Fruit fly (Drosophila melanogaster) whole organism, embryonic: Measurements from ENCODE around the gene CG15155.

Experiments
- ATbp ChIP-seq: fragments of 200-800 bp; sonication (Bioruptor generic); optimal IDR thresholded peaks from 2 replicates; lab custom pipeline; 2017; ENCODE audit warnings: missing biosample characterization, mild to moderate bottlenecking, missing genetic modification characterization, missing genetic modification reagents
- Aef1 ChIP-seq: fragments of 200-800 bp; sonication (Bioruptor generic); IDR thresholded peaks from 3 replicates; pipeline ENCODE4 v1.3.6; 2022; ENCODE audit warnings: missing biosample characterization, missing genetic modification characterization
- BtbVII ChIP-seq: fragments of 200-800 bp; sonication (Bioruptor generic); optimal IDR thresholded peaks from 3 replicates; lab custom pipeline; 2017; ENCODE audit warnings: missing biosample characterization, mild to moderate bottlenecking, missing genetic modification characterization
- CG10209 ChIP-seq: fragments of 200-800 bp; sonication (Bioruptor generic); optimal IDR thresholded peaks from 3 replicates; lab custom pipeline; 2017; ENCODE audit warnings: missing biosample characterization, mild to moderate bottlenecking, missing genetic modification characterization, missing genetic modification reagents
- CG11696 ChIP-seq: fragments of 200-800 bp; sonication (Bioruptor generic); IDR thresholded peaks from 2 replicates; pipeline ENCODE4 v1.3.6; 2022; ENCODE audit warnings: missing biosample characterization, missing genetic modification characterization
- CG11723 ChIP-seq: fragments of 200-800 bp; sonication (Bioruptor generic); optimal IDR thresholded peaks from 2 replicates; lab custom pipeline; 2017; ENCODE audit warnings: missing biosample characterization, mild to moderate bottlenecking, missing genetic modification characterization
- CG13424 ChIP-seq: fragments of 200-800 bp; sonication (Bioruptor generic); optimal IDR thresholded peaks from 2 replicates; lab custom pipeline; 2019; ENCODE audit warnings: missing biosample characterization, mild to moderate bottlenecking, missing genetic modification characterization, moderate library complexity
- CG14860 ChIP-seq: fragments of 200-800 bp; sonication (Bioruptor generic); IDR thresholded peaks from 3 replicates; pipeline ENCODE4 v1.3.6; 2022; ENCODE audit warnings: missing biosample characterization, missing genetic modification characterization; ENCODE audit not compliant: partially characterized antibody
- CG14965 ChIP-seq: fragments of 200-800 bp; sonication (Bioruptor generic); optimal IDR thresholded peaks from 2 replicates; lab custom pipeline; 2016; ENCODE audit warnings: missing biosample characterization, missing genetic modification characterization, borderline replicate concordance
- CG1603 ChIP-seq: fragments of 200-800 bp; sonication (Bioruptor generic); optimal IDR thresholded peaks from 2 replicates; lab custom pipeline; 2019; ENCODE audit warnings: missing biosample characterization, mild to moderate bottlenecking, missing genetic modification characterization, moderate library complexity
- CG16815 ChIP-seq: fragments of 200-800 bp; sonication (Bioruptor generic); optimal IDR thresholded peaks from 3 replicates; lab custom pipeline; 2017; ENCODE audit warnings: missing biosample characterization, mild to moderate bottlenecking, missing genetic modification characterization
- CG17186 ChIP-seq: fragments of 200-800 bp; sonication (Bioruptor generic); optimal IDR thresholded peaks from 3 replicates; lab custom pipeline; 2017; ENCODE audit warnings: missing biosample characterization, missing genetic modification reagents, missing genetic modification characterization
- CG17385 ChIP-seq: fragments of 200-800 bp; sonication (Bioruptor generic); optimal IDR thresholded peaks from 3 replicates; lab custom pipeline; 2018; ENCODE audit warnings: missing biosample characterization, mild to moderate bottlenecking, missing genetic modification characterization
- CG17829 ChIP-seq: fragments of 200-800 bp; optimal IDR thresholded peaks from 2 replicates; lab custom pipeline; 2019; ENCODE audit warnings: missing biosample characterization, mild to moderate bottlenecking, missing genetic modification characterization, moderate library complexity
- CG2678 ChIP-seq: fragments of 200-800 bp; sonication (Bioruptor generic); optimal IDR thresholded peaks from 3 replicates; lab custom pipeline; 2019; ENCODE audit warnings: missing biosample characterization, mild to moderate bottlenecking, missing genetic modification characterization, moderate library complexity
- CG42726 ChIP-seq: fragments of 200-800 bp; sonication (Bioruptor generic); IDR thresholded peaks from 2 replicates; pipeline ENCODE4 v1.3.6; 2022; ENCODE audit warnings: missing biosample characterization, missing genetic modification characterization; ENCODE audit not compliant: partially characterized antibody
- CG4282 ChIP-seq: fragments of 200-800 bp; sonication (Bioruptor generic); optimal IDR thresholded peaks from 2 replicates; lab custom pipeline; 2016; ENCODE audit warnings: missing biosample characterization, missing genetic modification characterization
- CG4854 ChIP-seq: fragments of 200-800 bp; sonication (Bioruptor generic); optimal IDR thresholded peaks from 2 replicates; lab custom pipeline; 2016; ENCODE audit warnings: missing biosample characterization, missing genetic modification characterization, inconsistent platforms
- CG5245 ChIP-seq: fragments of 200-800 bp; sonication (Bioruptor generic); optimal IDR thresholded peaks from 3 replicates; lab custom pipeline; 2016; ENCODE audit warnings: missing biosample characterization, missing genetic modification characterization
- CG6254 ChIP-seq: fragments of 200-800 bp; sonication (Bioruptor generic); optimal IDR thresholded peaks from 3 replicates; lab custom pipeline; 2017; ENCODE audit warnings: mild to moderate bottlenecking, missing biosample characterization, missing genetic modification reagents, missing genetic modification characterization
- CG7786 ChIP-seq: fragments of 200-800 bp; sonication (Bioruptor generic); optimal IDR thresholded peaks from 2 replicates; lab custom pipeline; 2016; ENCODE audit warnings: missing biosample characterization, missing genetic modification characterization
- CG8388 ChIP-seq: fragments of 200-800 bp; sonication (Bioruptor generic); optimal IDR thresholded peaks from 2 replicates; lab custom pipeline; 2019; ENCODE audit warnings: missing biosample characterization, mild to moderate bottlenecking, missing genetic modification characterization, moderate library complexity
- CHES-1-like ChIP-seq: fragments of 200-800 bp; sonication (Bioruptor generic); optimal IDR thresholded peaks from 2 replicates; lab custom pipeline; 2016; ENCODE audit warnings: missing biosample characterization, missing genetic modification characterization
- D ChIP-seq, 2 experiments: fragments of 200-800 bp in 1 of 2; fragments of >200 bp in 1 of 2; sonication (Bioruptor generic) in 1 of 2; optimal IDR thresholded peaks; 2 replicates in 1 of 2; 3 replicates in 1 of 2; lab custom pipeline; 2017; ENCODE audit warnings: mild to moderate bottlenecking in 1 of 2, missing biosample characterization in 1 of 2, missing genetic modification characterization in 1 of 2, missing genetic modification reagents in 1 of 2
- D19A ChIP-seq: fragments of 200-800 bp; optimal IDR thresholded peaks from 3 replicates; lab custom pipeline; 2019; ENCODE audit warnings: missing biosample characterization, mild to moderate bottlenecking, missing genetic modification characterization, moderate library complexity
- Dad ChIP-seq: fragments of 200-800 bp; sonication (Bioruptor generic); optimal IDR thresholded peaks from 3 replicates; lab custom pipeline; 2016; ENCODE audit warnings: missing biosample characterization, missing genetic modification characterization
- Dip3 ChIP-seq: fragments of 200-800 bp; sonication (Bioruptor generic); optimal IDR thresholded peaks from 3 replicates; lab custom pipeline; 2016; ENCODE audit warnings: missing biosample characterization, missing genetic modification characterization
- Ets65A ChIP-seq: fragments of 200-800 bp; sonication (Bioruptor generic); peaks from one replicate; lab custom pipeline; 2016; ENCODE audit warnings: missing biosample characterization, missing genetic modification characterization
- H15 ChIP-seq: fragments of 200-800 bp; sonication (Bioruptor generic); IDR thresholded peaks from 3 replicates; pipeline ENCODE4 v1.3.6; 2022; ENCODE audit warnings: missing biosample characterization, missing genetic modification characterization
- HLH4C ChIP-seq: fragments of 200-800 bp; sonication (Bioruptor generic); IDR thresholded peaks from 3 replicates; pipeline ENCODE4 v1.3.6; 2022; ENCODE audit warnings: missing biosample characterization, missing genetic modification characterization; ENCODE audit not compliant: partially characterized antibody
- Hmr ChIP-seq: fragments of 200-800 bp; sonication (Bioruptor generic); optimal IDR thresholded peaks from 3 replicates; lab custom pipeline; 2017; ENCODE audit warnings: mild to moderate bottlenecking, missing biosample characterization, missing genetic modification reagents, missing genetic modification characterization
- Hr3 ChIP-seq: fragments of 200-800 bp; sonication (Bioruptor generic); optimal IDR thresholded peaks from 3 replicates; lab custom pipeline; 2016; ENCODE audit warnings: missing biosample characterization, missing genetic modification characterization
- Jarid2 ChIP-seq: fragments of 200-800 bp; sonication (Bioruptor generic); optimal IDR thresholded peaks from 3 replicates; lab custom pipeline; 2017; ENCODE audit warnings: mild to moderate bottlenecking, missing biosample characterization, missing genetic modification reagents, missing genetic modification characterization
- Myb ChIP-seq: fragments of 200-800 bp; sonication (Bioruptor generic); optimal IDR thresholded peaks from 2 replicates; lab custom pipeline; 2016; ENCODE audit warnings: missing biosample characterization, missing genetic modification characterization
- NK7.1 ChIP-seq: fragments of 200-800 bp; sonication (Bioruptor generic); optimal IDR thresholded peaks from 3 replicates; lab custom pipeline; 2016; ENCODE audit warnings: missing biosample characterization, missing genetic modification characterization
- Oli ChIP-seq: fragments of 200-800 bp; sonication (Bioruptor generic); optimal IDR thresholded peaks from 2 replicates; lab custom pipeline; 2018; ENCODE audit warnings: missing biosample characterization, mild to moderate bottlenecking, missing genetic modification characterization, moderate library complexity
- Spps ChIP-seq: fragments of 200-800 bp; sonication (Bioruptor generic); optimal IDR thresholded peaks from 2 replicates; lab custom pipeline; 2018; ENCODE audit warnings: missing biosample characterization, mild to moderate bottlenecking, missing genetic modification characterization
- Sry-δ ChIP-seq: fragments of 200-800 bp; sonication (Bioruptor generic); optimal IDR thresholded peaks from 2 replicates; lab custom pipeline; 2016; ENCODE audit warnings: missing biosample characterization, missing genetic modification characterization
- ab ChIP-seq: fragments of 200-800 bp; sonication (Bioruptor generic); optimal IDR thresholded peaks from 2 replicates; lab custom pipeline; 2016; ENCODE audit warnings: missing biosample characterization, missing genetic modification characterization
- crol ChIP-seq: fragments of 200-800 bp; sonication (Bioruptor generic); IDR thresholded peaks from 2 replicates; pipeline ENCODE4 v1.3.6; 2022; ENCODE audit warnings: missing biosample characterization, missing genetic modification characterization
- lilli ChIP-seq: fragments of 200-800 bp; sonication (Bioruptor generic); optimal IDR thresholded peaks from 3 replicates; lab custom pipeline; 2016; ENCODE audit warnings: missing biosample characterization, missing genetic modification characterization
- lmd ChIP-seq: fragments of 200-800 bp; sonication (Bioruptor generic); IDR thresholded peaks from 2 replicates; pipeline ENCODE4 v1.3.6; 2022; ENCODE audit warnings: missing biosample characterization, missing genetic modification characterization
- luna ChIP-seq: fragments of 200-800 bp; sonication (Bioruptor generic); optimal IDR thresholded peaks from 2 replicates; lab custom pipeline; 2016; ENCODE audit warnings: missing biosample characterization, missing genetic modification characterization
- psq ChIP-seq: fragments of 200-800 bp; sonication (Bioruptor generic); optimal IDR thresholded peaks from 2 replicates; lab custom pipeline; 2017; ENCODE audit warnings: missing biosample characterization, missing genetic modification characterization
- run ChIP-seq: fragments of 200-800 bp; sonication (Bioruptor generic); optimal IDR thresholded peaks from 3 replicates; lab custom pipeline; 2018; ENCODE audit warnings: missing biosample characterization, mild to moderate bottlenecking, missing genetic modification characterization
- shn ChIP-seq: fragments of 200-800 bp; sonication (Bioruptor generic); optimal IDR thresholded peaks from 3 replicates; lab custom pipeline; 2016; ENCODE audit warnings: missing biosample characterization, missing genetic modification characterization
- stc ChIP-seq: fragments of 200-800 bp; sonication (Bioruptor generic); IDR thresholded peaks from 2 replicates; pipeline ENCODE4 v1.3.6; 2022; ENCODE audit warnings: missing biosample characterization, missing genetic modification characterization
- wek ChIP-seq: fragments of 200-800 bp; sonication (Bioruptor generic); optimal IDR thresholded peaks from 3 replicates; lab custom pipeline; 2018; ENCODE audit warnings: missing biosample characterization, mild to moderate bottlenecking, missing genetic modification characterization, moderate library complexity

Gene CG15155

dm6 chr2L:18121367-18122230 is 33.1 kb upstream of the CG15155 start (continued):
- TF ChIP-seq luna (GFP tag; lab: Kevin White, UChicago) (no peak), CG8388 (GFP tag; lab: Kevin White, UChicago) (peak; percentile 35), Myb (GFP tag; lab: Kevin White, UChicago) (peak; percentile 10), CG13424 (tag; lab: Kevin White, UChicago) (peak; percentile 33), psq (GFP tag; lab: Kevin White, UChicago) (no peak), CG17829 (tag; lab: Kevin White, UChicago) (peak; percentile 38), CG6254 (GFP tag; lab: Kevin White, UChicago) (peak; percentile 23), ab (no peak), CG42726 (GFP tag; lab: Robert Waterston, UW) (no peak), CG1603 (peak; percentile 56), BtbVII (no peak), Hr3 (peak; percentile 34), CG14965 (GFP tag; lab: Kevin White, UChicago) (no peak), Dip3 (no peak), lilli (GFP tag; lab: Kevin White, UChicago) (peak; percentile 51), Dad (peak; percentile 16), CG2678 (tag; lab: Kevin White, UChicago) (peak; percentile 57), CG11723 (GFP tag; lab: Kevin White, UChicago) (no peak), CG5245 (GFP tag; lab: Kevin White, UChicago) (peak; percentile 43), wek (no peak), CG11696 (GFP tag; lab: Robert Waterston, UW) (no peak), Jarid2 (GFP tag; lab: Kevin White, UChicago) (no peak), D19A (tag; lab: Kevin White, UChicago) (no peak), crol (GFP tag; lab: Robert Waterston, UW) (no peak), Oli (tag; lab: Kevin White, UChicago) (peak; percentile 45), Aef1 (GFP tag; lab: Robert Waterston, UW) (no peak), CG16815 (GFP tag; lab: Kevin White, UChicago) (peak; percentile 5), CG10209 (GFP tag; lab: Kevin White, UChicago) (peak; percentile 4), CHES-1-like (peak; percentile 3), CG4282 (GFP tag; lab: Kevin White, UChicago) (no peak), Spps (no peak), Hmr (GFP tag; lab: Kevin White, UChicago) (peak; percentile 43), Sry-δ (GFP tag; lab: Kevin White, UChicago) (peak; percentile 15), shn (GFP tag; lab: Kevin White, UChicago) (peak; percentile 7), lmd (GFP tag; lab: Robert Waterston, UW) (peak; percentile 55), NK7.1 (no peak), D (optimal IDR thresholded peaks at IDR 0.05; lab: Kevin White, UChicago) (no peak), D (GFP tag; optimal IDR thresholded peaks at IDR 0.05; lab: Kevin White, UChicago) (peak; percentile 30), CG4854 (GFP tag; lab: Kevin White, UChicago) (no peak), H15 (GFP tag; lab: Robert Waterston, UW) (0 out of 3 replicates have a peak, but pooled peaks have one; percentile 24), CG14860 (no peak), stc (GFP tag; lab: Robert Waterston, UW) (no peak), CG17385 (no peak), Ets65A (GFP tag; lab: Kevin White, UChicago) (peak; percentile 94), CG7786 (peak; percentile 27), run (tag; lab: Kevin White, UChicago) (no peak), HLH4C (no peak), CG17186 (GFP tag; lab: Kevin White, UChicago) (no peak), ATbp (peak; percentile 45)
